Worm (Caenorhabditis elegans): ENCODE data around the gene idhg-1.

idhg-1 gene

ce11 chrIII:4595771-4596227 lies 27.2 kb downstream of the idhg-1 start, which contains the start of gene asb-1 (continued):
- TF ChIP-seq ekl-4 (GFP tag; IDR thresholded peaks at IDR 0.05) = no peak
- TF ChIP-seq attf-6 (GFP tag; IDR thresholded peaks at IDR 0.05) = no peak
- no peak for TF ChIP-seq ccch-3 (GFP tag; optimal IDR thresholded peaks at IDR 0.05)
- no peak for TF ChIP-seq B0261.1 (tag; optimal IDR thresholded peaks at IDR 0.05)
- TF ChIP-seq B0035.1 (tag; optimal IDR thresholded peaks at IDR 0.05) = no peak
- TF ChIP-seq mxl-1 (tag; optimal IDR thresholded peaks at IDR 0.05) = no peak
- no peak for TF ChIP-seq nfya-2 (GFP tag; IDR thresholded peaks at IDR 0.05)
- TF ChIP-seq lsy-27 (tag; optimal IDR thresholded peaks at IDR 0.05; ENCODE audit: borderline replicate concordance, insufficient read depth) = no peak
- no peak for TF ChIP-seq hrde-1 (tag; optimal IDR thresholded peaks at IDR 0.05; ENCODE audit: borderline replicate concordance)
- TF ChIP-seq hlh-26 (GFP tag; conservative IDR thresholded peaks at IDR 0.05) = no peak
- no peak for TF ChIP-seq C06A6.2 (GFP tag; conservative IDR thresholded peaks at IDR 0.05)
- 0 out of 2 replicates have a peak, but pooled peaks have one; percentile 18 for TF ChIP-seq ztf-28 (GFP tag; IDR thresholded peaks at IDR 0.05)
- TF ChIP-seq nhr-80 (tag; optimal IDR thresholded peaks at IDR 0.05) = no peak
- 0 out of 2 replicates have a peak, but pooled peaks have one; percentile 20 for TF ChIP-seq madf-3 (GFP tag; IDR thresholded peaks at IDR 0.05)
- TF ChIP-seq nhr-90 (tag; optimal IDR thresholded peaks at IDR 0.05) = no peak
- TF ChIP-seq rpc-1 (optimal IDR thresholded peaks at IDR 0.05) = no peak
- TF ChIP-seq rpc-1 (tag; optimal IDR thresholded peaks at IDR 0.05) = no peak
- no peak for TF ChIP-seq rcor-1 (GFP tag; IDR thresholded peaks at IDR 0.05)
- no peak for TF ChIP-seq aptf-3 (GFP tag; IDR thresholded peaks at IDR 0.05)
- TF ChIP-seq ztf-25 (GFP tag; IDR thresholded peaks at IDR 0.05) = no peak
- TF ChIP-seq ceh-100 (GFP tag; IDR thresholded peaks at IDR 0.05) = no peak
- peak; percentile 59 for TF ChIP-seq D2030.7 (GFP tag; IDR thresholded peaks at IDR 0.05)
- TF ChIP-seq B0019.2 (GFP tag; conservative IDR thresholded peaks at IDR 0.05) = no peak
- TF ChIP-seq lir-1 (GFP tag; conservative IDR thresholded peaks at IDR 0.05) = no peak
- TF ChIP-seq tlf-1 (GFP tag; optimal IDR thresholded peaks at IDR 0.05) = no peak
- no peak for TF ChIP-seq ztf-22 (GFP tag; optimal IDR thresholded peaks at IDR 0.05)
- TF ChIP-seq F39B2.1 (GFP tag; IDR thresholded peaks at IDR 0.05) = no peak
- TF ChIP-seq bed-2 (GFP tag; IDR thresholded peaks at IDR 0.05) = no peak
- TF ChIP-seq zfh-2 (GFP tag; conservative IDR thresholded peaks at IDR 0.05) = no peak
- TF ChIP-seq lag-1 (GFP tag; IDR thresholded peaks at IDR 0.05) = no peak
- 0 out of 2 replicates have a peak, but pooled peaks have one; percentile 14 for TF ChIP-seq B0336.3 (GFP tag; IDR thresholded peaks at IDR 0.05)
- peak; percentile 94 for TF ChIP-seq F33H1.4 (GFP tag; IDR thresholded peaks at IDR 0.05)
- no peak for TF ChIP-seq bed-1 (GFP tag; IDR thresholded peaks at IDR 0.05)
- no peak for TF ChIP-seq akir-1 (GFP tag; optimal IDR thresholded peaks at IDR 0.05)
- TF ChIP-seq nfya-1 (tag; optimal IDR thresholded peaks at IDR 0.05; ENCODE audit: borderline replicate concordance, insufficient read depth) = no peak
- no peak for TF ChIP-seq aptf-2 (GFP tag; conservative IDR thresholded peaks at IDR 0.05)
- TF ChIP-seq sptf-2 (GFP tag; optimal IDR thresholded peaks at IDR 0.05) = no peak
- no peak for TF ChIP-seq ZK185.1 (tag; optimal IDR thresholded peaks at IDR 0.05; ENCODE audit: poor library complexity, severe bottlenecking)
- TF ChIP-seq snpc-1.3 (tag; optimal IDR thresholded peaks at IDR 0.05; ENCODE audit: insufficient read depth) = peak; percentile 40
- TF ChIP-seq dpl-1 (GFP tag; optimal IDR thresholded peaks at IDR 0.05) = no peak
- peak; percentile 12; the same call in 1 of the 2 replicates for TF ChIP-seq pbrm-1 (GFP tag; IDR thresholded peaks at IDR 0.05)
- no peak for TF ChIP-seq ets-4 (GFP tag; optimal IDR thresholded peaks at IDR 0.05)
- TF ChIP-seq ama-1 (optimal IDR thresholded peaks at IDR 0.05) = no peak
- no peak for TF ChIP-seq ama-1 (GFP tag; optimal IDR thresholded peaks at IDR 0.05)
- no peak for TF ChIP-seq gei-17 (GFP tag; optimal IDR thresholded peaks at IDR 0.05)
- TF ChIP-seq ceh-58 (GFP tag; IDR thresholded peaks at IDR 0.05) = no peak
- no peak for TF ChIP-seq hlh-12 (tag; optimal IDR thresholded peaks at IDR 0.05)
- TF ChIP-seq let-607 (tag; optimal IDR thresholded peaks at IDR 0.05) = no peak
- TF ChIP-seq let-526 (GFP tag; IDR thresholded peaks at IDR 0.05) = no peak

Measured in whole organism, young adult.